Worm (Caenorhabditis elegans): ENCODE results near the gene btb-8.

btb-8 gene

DNA sequence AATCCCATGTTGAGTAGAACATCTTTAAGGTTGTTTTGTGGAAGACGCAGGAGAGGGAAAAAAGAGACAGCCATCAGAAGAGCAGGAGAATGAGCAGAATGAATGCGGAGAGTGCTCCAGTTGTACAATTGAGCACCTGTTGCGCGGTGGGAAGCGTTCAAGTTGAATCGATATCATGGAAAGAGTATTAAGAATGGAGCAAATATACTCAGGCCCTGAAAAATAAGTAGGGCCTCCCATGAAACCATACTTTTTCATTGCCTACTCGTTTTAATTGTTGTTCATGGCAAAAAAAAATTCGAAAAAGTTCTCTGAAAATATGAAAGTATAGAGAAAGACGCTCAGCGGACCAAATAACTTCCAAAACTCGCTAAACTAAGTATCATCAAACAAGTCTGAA, 3.4 kb upstream of the btb-8 start, which contains the start of gene fbxb-48:
Gene fbxb-48, minus strand, starts transcription at position 101 of the 400 bp plus-strand sequence.
- no peak for TF ChIP-seq ceh-83 (GFP tag; optimal IDR thresholded peaks at IDR 0.05)
- TF ChIP-seq hlh-1 (tag; optimal IDR thresholded peaks at IDR 0.05), result peak; percentile 50

DNA sequence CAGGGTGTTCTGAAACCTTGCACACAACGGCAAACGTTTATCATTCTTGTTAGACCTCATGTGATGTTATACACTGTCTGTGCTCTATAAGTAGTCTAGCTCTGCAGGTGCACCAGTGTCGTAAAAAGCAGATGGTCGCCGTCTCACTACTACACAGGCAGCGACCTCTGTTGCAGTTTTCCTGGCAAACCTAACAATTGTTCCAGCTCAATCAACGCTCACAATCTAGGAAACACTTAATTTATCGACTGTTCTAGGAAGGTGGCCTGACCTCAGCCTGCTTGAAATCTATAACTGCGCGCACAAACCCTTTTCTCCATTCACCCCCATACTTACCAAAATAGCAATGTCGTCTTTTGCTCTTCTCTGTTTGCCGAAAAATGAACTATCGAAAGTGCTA, 1.7 kb downstream of the btb-8 start, which contains the start of gene fbxb-11:
Gene fbxb-11, plus strand, starts transcription at position 301 of the 400 bp plus-strand sequence.
- TF ChIP-seq sem-2 (GFP tag; optimal IDR thresholded peaks at IDR 0.05), result no peak
- TF ChIP-seq nhr-12 (tag; optimal IDR thresholded peaks at IDR 0.05), result no peak
- no peak for TF ChIP-seq lin-13 (tag; optimal IDR thresholded peaks at IDR 0.05)

DNA sequence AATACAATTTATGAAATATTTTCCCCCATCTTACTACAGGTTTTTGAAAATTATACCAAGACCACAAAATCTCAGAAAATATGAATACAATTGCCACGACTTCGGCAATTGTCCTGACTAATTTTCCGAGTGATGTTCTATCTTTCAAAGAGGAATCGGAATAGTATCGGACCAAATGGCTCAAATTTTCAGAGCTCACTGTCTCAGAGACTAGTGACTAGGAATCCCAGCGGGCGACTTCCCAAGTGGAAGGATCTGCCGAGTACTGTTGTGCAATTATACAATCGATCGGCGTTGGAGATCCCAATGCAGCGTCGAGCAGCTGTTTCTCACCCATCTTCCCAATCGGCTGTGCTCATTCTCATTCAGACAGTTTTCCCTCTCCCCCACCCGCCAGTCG, 3.2 kb downstream of the btb-8 start, which contains the start of gene F45C12.17:
Gene F45C12.17, plus strand, starts transcription at position 377 of the 400 bp plus-strand sequence.
- TF ChIP-seq ztf-11 (tag; optimal IDR thresholded peaks at IDR 0.05) (no peak), mep-1 (tag; optimal IDR thresholded peaks at IDR 0.05) (no peak), nhr-2 (tag; optimal IDR thresholded peaks at IDR 0.05) (no peak), ceh-39 (tag; optimal IDR thresholded peaks at IDR 0.05) (peak; percentile 12), blmp-1 (tag; optimal IDR thresholded peaks at IDR 0.05) (no peak)

DNA sequence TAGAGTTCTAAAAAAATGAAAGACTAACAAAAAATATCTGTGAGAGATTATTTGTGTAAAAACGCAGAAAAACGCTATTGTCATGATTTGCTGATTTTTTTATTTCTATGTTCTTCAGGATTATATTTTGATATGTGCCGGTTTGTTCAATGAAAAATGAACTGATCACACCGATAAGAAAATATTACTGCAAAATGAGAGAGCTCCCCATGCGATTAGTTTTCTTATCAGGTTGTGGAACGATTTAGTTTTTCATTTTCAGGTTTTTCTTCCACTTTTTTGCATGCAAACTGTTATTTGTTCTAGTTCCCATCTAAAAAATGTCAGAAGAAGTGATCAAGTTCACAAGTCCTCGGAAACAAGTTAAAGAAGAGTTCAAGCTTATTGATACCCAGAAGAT, 5.7 kb downstream of the btb-8 start, which contains the start of gene btb-9:
Gene btb-9, plus strand, starts transcription at position 254 of the 400 bp plus-strand sequence.
- TF ChIP-seq drap-1 (GFP tag; optimal IDR thresholded peaks at IDR 0.05), result no peak
- TF ChIP-seq mab-5 (tag; optimal IDR thresholded peaks at IDR 0.05), result no peak
- TF ChIP-seq ztf-11 (tag; optimal IDR thresholded peaks at IDR 0.05), result no peak
- TF ChIP-seq ces-1 (GFP tag; optimal IDR thresholded peaks at IDR 0.05), result no peak
- no peak for TF ChIP-seq ceh-39 (tag; optimal IDR thresholded peaks at IDR 0.05)
- TF ChIP-seq nhr-76 (tag; optimal IDR thresholded peaks at IDR 0.05), result no peak
- no peak for TF ChIP-seq unc-120 (tag; optimal IDR thresholded peaks at IDR 0.05; ENCODE audit: poor library complexity, severe bottlenecking)
- TF ChIP-seq bed-3 (GFP tag; optimal IDR thresholded peaks at IDR 0.05), result no peak
- TF ChIP-seq sem-2 (GFP tag; optimal IDR thresholded peaks at IDR 0.05), result no peak

DNA sequence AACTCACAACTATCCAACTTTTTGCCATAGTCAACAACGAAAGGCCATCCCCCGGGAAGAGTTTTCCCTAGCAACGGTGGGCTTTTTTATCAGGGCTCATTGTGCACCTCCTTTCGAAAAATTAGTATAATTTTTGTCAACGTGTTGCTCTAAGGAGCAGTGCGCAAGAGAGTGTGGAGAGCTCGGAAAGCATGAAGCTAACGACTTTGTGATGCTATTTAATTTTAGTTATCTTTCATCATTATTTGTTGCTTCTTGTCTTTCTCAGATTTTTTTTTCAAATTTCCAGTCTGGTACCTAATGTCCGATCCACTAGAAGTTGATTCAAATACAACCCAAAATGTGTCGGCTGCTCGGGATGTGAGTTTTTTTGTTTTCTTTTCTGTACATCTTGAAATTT, 7.5 kb downstream of the btb-8 start, which contains the start of gene ceh-81:
Gene ceh-81, plus strand, starts transcription at position 301 of the 400 bp plus-strand sequence.
- TF ChIP-seq drap-1 (GFP tag; optimal IDR thresholded peaks at IDR 0.05) (no peak), nhr-76 (tag; optimal IDR thresholded peaks at IDR 0.05) (no peak), unc-62 (GFP tag; optimal IDR thresholded peaks at IDR 0.05) (no peak), blmp-1 (tag; optimal IDR thresholded peaks at IDR 0.05) (no peak), sptf-1 (tag; optimal IDR thresholded peaks at IDR 0.05) (no peak), sem-2 (GFP tag; optimal IDR thresholded peaks at IDR 0.05) (no peak), nhr-12 (tag; optimal IDR thresholded peaks at IDR 0.05) (no peak), pha-4 (tag; optimal IDR thresholded peaks at IDR 0.05) (no peak), elt-3 (tag; optimal IDR thresholded peaks at IDR 0.05) (no peak), cnd-1 (tag; optimal IDR thresholded peaks at IDR 0.05) (no peak), unc-120 (tag; optimal IDR thresholded peaks at IDR 0.05; ENCODE audit: poor library complexity, severe bottlenecking) (no peak), tbx-8 (GFP tag; optimal IDR thresholded peaks at IDR 0.05) (no peak), lin-13 (tag; optimal IDR thresholded peaks at IDR 0.05) (no peak), snpc-4 (tag; optimal IDR thresholded peaks at IDR 0.05) (no peak), M03D4.4 (tag; optimal IDR thresholded peaks at IDR 0.05) (no peak), ceh-39 (tag; optimal IDR thresholded peaks at IDR 0.05) (no peak), flh-1 (GFP tag; optimal IDR thresholded peaks at IDR 0.05) (no peak), lin-32 (GFP tag; optimal IDR thresholded peaks at IDR 0.05) (no peak)

DNA sequence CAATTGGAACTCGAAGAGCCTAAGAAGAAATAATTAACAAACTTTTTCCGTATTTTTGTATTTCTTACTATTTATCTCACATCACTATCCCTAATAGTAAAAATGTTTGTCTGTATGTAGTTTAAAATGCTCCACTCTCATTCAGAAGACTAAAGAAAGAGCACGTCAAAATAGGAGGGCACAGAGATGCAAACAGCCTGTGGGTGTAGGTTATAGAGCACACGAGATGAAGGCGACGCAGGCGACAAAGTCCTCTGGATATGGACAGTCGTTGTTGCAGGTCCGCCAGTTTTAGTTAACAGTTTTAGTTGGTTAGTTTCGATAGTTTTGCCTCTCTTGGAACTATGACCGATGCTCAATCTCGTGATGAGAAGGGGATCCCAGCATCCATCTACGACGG, 9.4 kb downstream of the btb-8 start, which contains the start of gene ceh-82:
Gene ceh-82, plus strand, starts transcription at position 301 of the 400 bp plus-strand sequence.
- TF ChIP-seq sem-2 (GFP tag; optimal IDR thresholded peaks at IDR 0.05), result no peak
- no peak for TF ChIP-seq mls-2 (tag; optimal IDR thresholded peaks at IDR 0.05)
- TF ChIP-seq nhr-28 (tag; optimal IDR thresholded peaks at IDR 0.05), result no peak
- no peak for TF ChIP-seq flh-1 (GFP tag; optimal IDR thresholded peaks at IDR 0.05)
- TF ChIP-seq hlh-1 (tag; optimal IDR thresholded peaks at IDR 0.05), result no peak
- no peak for TF ChIP-seq cnd-1 (tag; optimal IDR thresholded peaks at IDR 0.05)
- TF ChIP-seq elt-3 (tag; optimal IDR thresholded peaks at IDR 0.05), result no peak
- no peak for TF ChIP-seq ceh-39 (tag; optimal IDR thresholded peaks at IDR 0.05)
- TF ChIP-seq zip-8 (tag; optimal IDR thresholded peaks at IDR 0.05), result no peak
- no peak for TF ChIP-seq nhr-2 (tag; optimal IDR thresholded peaks at IDR 0.05)
- TF ChIP-seq ztf-11 (tag; optimal IDR thresholded peaks at IDR 0.05), result no peak
